Worm (Caenorhabditis elegans) whole organism, mixed stage, embryonic: ENCODE measurements around the gene Y57G11C.1130.

Source experiments
- blmp-1 ChIP-seq: fragments of 150-350 bp; optimal IDR thresholded peaks from 2 replicates; lab custom pipeline; 2014; ENCODE audit warnings: missing biosample characterization, missing genetic modification characterization
- ces-1 ChIP-seq: fragments of 150-350 bp; optimal IDR thresholded peaks from 2 replicates; lab custom pipeline; 2014; ENCODE audit warnings: missing biosample characterization, missing genetic modification reagents, missing genetic modification characterization
- elt-3 ChIP-seq: fragments of 150-350 bp; optimal IDR thresholded peaks from 2 replicates; lab custom pipeline; 2014; ENCODE audit warnings: missing biosample characterization, missing genetic modification characterization
- lin-13 ChIP-seq: fragments of 150-350 bp; optimal IDR thresholded peaks from 2 replicates; lab custom pipeline; 2014; ENCODE audit warnings: missing biosample characterization, missing genetic modification characterization
- lsy-2 ChIP-seq: fragments of 150-350 bp; optimal IDR thresholded peaks from 2 replicates; lab custom pipeline; 2014; ENCODE audit warnings: missing biosample characterization, missing genetic modification characterization
- nhr-28 ChIP-seq: fragments of 150-350 bp; optimal IDR thresholded peaks from 2 replicates; lab custom pipeline; 2014; ENCODE audit warnings: missing biosample characterization, missing genetic modification characterization
- nhr-76 ChIP-seq: sonication (generic microtip); optimal IDR thresholded peaks from 2 replicates; lab custom pipeline; 2017; ENCODE audit warnings: missing biosample characterization, missing genetic modification characterization
- pha-4 ChIP-seq: fragments of 150-350 bp; optimal IDR thresholded peaks from 2 replicates; lab custom pipeline; 2018; ENCODE audit warnings: missing biosample characterization, missing genetic modification reagents, missing genetic modification characterization

- TF ChIP-seq elt-3 (tag; lab: Kevin White, UChicago) (no peak), pha-4 (tag; lab: Kevin White, UChicago) (no peak), ces-1 (GFP tag; lab: Kevin White, UChicago) (peak; percentile 16), nhr-76 (tag; lab: Kevin White, UChicago) (no peak), nhr-28 (tag; lab: Kevin White, UChicago) (no peak), lsy-2 (tag; lab: Kevin White, UChicago) (no peak), blmp-1 (no peak), lin-13 (no peak)
Measured at ce11 chrIV:14790579-14790978, 8.3 kb downstream of the Y57G11C.1130 start.
